Fruit fly (Drosophila melanogaster) whole organism, embryonic: Measurements from ENCODE around the gene Cog3.

Experiments
- Atf-2 ChIP-seq: fragments of 200-800 bp; sonication (Bioruptor generic); optimal IDR thresholded peaks from 2 replicates; lab custom pipeline; 2016; ENCODE audit warnings: missing biosample characterization, missing genetic modification characterization
- Atf6 ChIP-seq: fragments of 200-800 bp; sonication (Bioruptor generic); IDR thresholded peaks from 2 replicates; pipeline ENCODE4 v1.3.6; 2022; ENCODE audit warnings: missing biosample characterization, missing genetic modification characterization
- B-H1 ChIP-seq: fragments of 200-800 bp; sonication (Bioruptor generic); IDR thresholded peaks from 3 replicates; pipeline ENCODE4 v1.3.6; 2022; ENCODE audit warnings: missing biosample characterization, missing genetic modification characterization
- BEAF-32 ChIP-seq: fragments of 200-800 bp; sonication (Bioruptor generic); optimal IDR thresholded peaks from 3 replicates; lab custom pipeline; 2017; ENCODE audit warnings: missing biosample characterization, missing genetic modification characterization, mild to moderate bottlenecking, moderate library complexity, missing genetic modification reagents
- BtbVII ChIP-seq: fragments of 200-800 bp; sonication (Bioruptor generic); optimal IDR thresholded peaks from 3 replicates; lab custom pipeline; 2017; ENCODE audit warnings: missing biosample characterization, mild to moderate bottlenecking, missing genetic modification characterization
- Bteb2 ChIP-seq: fragments of 200-800 bp; sonication (Bioruptor generic); optimal IDR thresholded peaks from 2 replicates; lab custom pipeline; 2016; ENCODE audit warnings: missing biosample characterization, missing genetic modification characterization
- CG10267 ChIP-seq: fragments of 200-800 bp; sonication (Bioruptor generic); optimal IDR thresholded peaks from 2 replicates; lab custom pipeline; 2018; ENCODE audit warnings: missing biosample characterization, mild to moderate bottlenecking, missing genetic modification characterization, moderate library complexity
- CG12659 ChIP-seq: fragments of 200-800 bp; sonication (Bioruptor generic); optimal IDR thresholded peaks from 3 replicates; lab custom pipeline; 2017; ENCODE audit warnings: mild to moderate bottlenecking, missing biosample characterization, missing genetic modification reagents, missing genetic modification characterization
- CG13424 ChIP-seq: fragments of 200-800 bp; sonication (Bioruptor generic); optimal IDR thresholded peaks from 2 replicates; lab custom pipeline; 2019; ENCODE audit warnings: missing biosample characterization, mild to moderate bottlenecking, missing genetic modification characterization, moderate library complexity
- CG14667 ChIP-seq: fragments of 200-800 bp; sonication (Bioruptor generic); IDR thresholded peaks from 2 replicates; pipeline ENCODE4 v1.3.6; 2022; ENCODE audit warnings: missing biosample characterization, missing genetic modification characterization
- CG1647 ChIP-seq: fragments of 200-800 bp; sonication (Bioruptor generic); optimal IDR thresholded peaks from 3 replicates; lab custom pipeline; 2016; ENCODE audit warnings: missing biosample characterization, missing genetic modification characterization
- CG17186 ChIP-seq: fragments of 200-800 bp; sonication (Bioruptor generic); optimal IDR thresholded peaks from 3 replicates; lab custom pipeline; 2017; ENCODE audit warnings: missing biosample characterization, missing genetic modification reagents, missing genetic modification characterization
- CG17912 ChIP-seq: fragments of 200-800 bp; sonication (Bioruptor generic); optimal IDR thresholded peaks from 2 replicates; lab custom pipeline; 2018; ENCODE audit warnings: missing biosample characterization, mild to moderate bottlenecking, missing genetic modification characterization
- CG1792 ChIP-seq: fragments of 200-800 bp; sonication (Bioruptor generic); optimal IDR thresholded peaks from 2 replicates; lab custom pipeline; 2016; ENCODE audit warnings: missing biosample characterization, missing genetic modification characterization
- CG2712 ChIP-seq: fragments of 200-800 bp; optimal IDR thresholded peaks from 3 replicates; lab custom pipeline; 2019; ENCODE audit warnings: missing biosample characterization, mild to moderate bottlenecking, missing genetic modification characterization, moderate library complexity
- CG2889 ChIP-seq: fragments of 200-800 bp; sonication (Bioruptor generic); IDR thresholded peaks from 3 replicates; pipeline ENCODE4 v1.3.6; 2022; ENCODE audit warnings: missing biosample characterization, missing genetic modification characterization
- CG30020 ChIP-seq: fragments of 200-800 bp; optimal IDR thresholded peaks from 2 replicates; lab custom pipeline; 2019; ENCODE audit warnings: missing biosample characterization, mild to moderate bottlenecking, missing genetic modification characterization, moderate library complexity
- CG33557 ChIP-seq: fragments of 200-800 bp; sonication (Bioruptor generic); optimal IDR thresholded peaks from 2 replicates; lab custom pipeline; 2019; ENCODE audit warnings: missing biosample characterization, mild to moderate bottlenecking, missing genetic modification characterization, moderate library complexity
- CG3995 ChIP-seq: fragments of 200-800 bp; sonication (Bioruptor generic); optimal IDR thresholded peaks from 3 replicates; lab custom pipeline; 2016; ENCODE audit warnings: missing biosample characterization, missing genetic modification characterization
- CG6254 ChIP-seq: fragments of 200-800 bp; sonication (Bioruptor generic); optimal IDR thresholded peaks from 3 replicates; lab custom pipeline; 2017; ENCODE audit warnings: mild to moderate bottlenecking, missing biosample characterization, missing genetic modification reagents, missing genetic modification characterization
- CG7357 ChIP-seq: fragments of 200-800 bp; sonication (Bioruptor generic); IDR thresholded peaks from 3 replicates; pipeline ENCODE4 v1.3.6; 2022; ENCODE audit warnings: missing biosample characterization, missing genetic modification characterization
- CG9727 ChIP-seq: fragments of 200-800 bp; sonication (Bioruptor generic); optimal IDR thresholded peaks from 3 replicates; lab custom pipeline; 2017; ENCODE audit warnings: missing biosample characterization, mild to moderate bottlenecking, missing genetic modification characterization
- Doc2 ChIP-seq: fragments of 200-800 bp; sonication (Bioruptor generic); IDR thresholded peaks from 2 replicates; pipeline ENCODE4 v1.3.6; 2022; ENCODE audit warnings: missing biosample characterization, missing genetic modification characterization
- E2f2 ChIP-seq: fragments of 200-800 bp; sonication (Bioruptor generic); IDR thresholded peaks from 2 replicates; pipeline ENCODE4 v1.3.6; 2022; ENCODE audit warnings: missing biosample characterization, missing genetic modification characterization
- Gug ChIP-seq: fragments of 200-800 bp; sonication (Bioruptor generic); IDR thresholded peaks from 4 replicates; pipeline ENCODE4 v1.3.6; 2022; ENCODE audit warnings: missing biosample characterization, missing genetic modification characterization
- Pdp1 ChIP-seq, 2 experiments: fragments of 200-800 bp; sonication (Bioruptor generic); optimal IDR thresholded peaks; 3 replicates each; lab custom pipeline; 2016; ENCODE audit warnings: missing biosample characterization in 2 of 2, missing genetic modification characterization in 2 of 2, mild to moderate bottlenecking in 1 of 2, moderate library complexity in 1 of 2
- Xrp1 ChIP-seq: fragments of 200-800 bp; sonication (Bioruptor generic); IDR thresholded peaks from 2 replicates; pipeline ENCODE4 v1.3.6; 2022; ENCODE audit warnings: missing biosample characterization, missing genetic modification characterization
- YL-1 ChIP-seq: fragments of 200-800 bp; sonication (Bioruptor generic); optimal IDR thresholded peaks from 3 replicates; lab custom pipeline; 2017; ENCODE audit warnings: missing biosample characterization, mild to moderate bottlenecking, missing genetic modification characterization
- al ChIP-seq: fragments of 200-800 bp; sonication (Bioruptor generic); IDR thresholded peaks from 2 replicates; pipeline ENCODE4 v1.3.6; 2022; ENCODE audit warnings: missing biosample characterization, missing genetic modification characterization
- bigmax ChIP-seq: fragments of 200-800 bp; sonication (Bioruptor generic); optimal IDR thresholded peaks from 2 replicates; lab custom pipeline; 2018; ENCODE audit warnings: missing biosample characterization, mild to moderate bottlenecking, missing genetic modification characterization
- caup ChIP-seq: fragments of 200-800 bp; sonication (Bioruptor generic); optimal IDR thresholded peaks from 3 replicates; lab custom pipeline; 2017; ENCODE audit warnings: missing biosample characterization, mild to moderate bottlenecking, missing genetic modification characterization, moderate library complexity; ENCODE audit not compliant: severe bottlenecking
- chm ChIP-seq: fragments of 200-800 bp; sonication (Bioruptor generic); IDR thresholded peaks from 2 replicates; pipeline ENCODE4 v1.3.6; 2022; ENCODE audit warnings: missing biosample characterization, missing genetic modification characterization
- disco-r ChIP-seq: fragments of 200-800 bp; sonication (Bioruptor generic); optimal IDR thresholded peaks from 2 replicates; lab custom pipeline; 2016; ENCODE audit warnings: missing biosample characterization, missing genetic modification characterization
- dysf ChIP-seq: fragments of 200-800 bp; sonication (Bioruptor generic); IDR thresholded peaks from 3 replicates; pipeline ENCODE4 v1.3.6; 2022; ENCODE audit warnings: missing biosample characterization, missing genetic modification characterization
- fd102C ChIP-seq: fragments of 200-800 bp; sonication (Bioruptor generic); optimal IDR thresholded peaks from 2 replicates; lab custom pipeline; 2018; ENCODE audit warnings: missing biosample characterization, mild to moderate bottlenecking, missing genetic modification characterization, moderate library complexity
- gce ChIP-seq: fragments of 200-800 bp; sonication (Bioruptor generic); IDR thresholded peaks from 3 replicates; pipeline ENCODE4 v1.3.6; 2022; ENCODE audit warnings: missing biosample characterization, missing genetic modification characterization
- gsb-n ChIP-seq: fragments of 200-800 bp; sonication (Bioruptor generic); optimal IDR thresholded peaks from 3 replicates; lab custom pipeline; 2018; ENCODE audit warnings: missing biosample characterization, mild to moderate bottlenecking, missing genetic modification characterization
- hb ChIP-seq: fragments of 200-800 bp; sonication (Bioruptor generic); IDR thresholded peaks from 3 replicates; pipeline ENCODE4 v1.3.6; 2022; ENCODE audit warnings: missing biosample characterization, missing genetic modification characterization; ENCODE audit not compliant: partially characterized antibody
- oc ChIP-seq: fragments of 200-800 bp; sonication (Bioruptor generic); optimal IDR thresholded peaks from 2 replicates; lab custom pipeline; 2018; ENCODE audit warnings: missing biosample characterization, mild to moderate bottlenecking, missing genetic modification characterization, moderate library complexity
- org-1 ChIP-seq: fragments of 200-800 bp; sonication (Bioruptor generic); optimal IDR thresholded peaks from 2 replicates; lab custom pipeline; 2017; ENCODE audit warnings: missing biosample characterization, missing genetic modification characterization
- pfk ChIP-seq: fragments of 200-800 bp; sonication (Bioruptor generic); optimal IDR thresholded peaks from 2 replicates; lab custom pipeline; 2018; ENCODE audit warnings: missing biosample characterization, mild to moderate bottlenecking, missing genetic modification characterization, moderate library complexity
- pum ChIP-seq: fragments of 200-800 bp; sonication (Bioruptor generic); optimal IDR thresholded peaks from 2 replicates; lab custom pipeline; 2016; ENCODE audit warnings: missing biosample characterization, missing genetic modification characterization
- pzg ChIP-seq: fragments of 200-800 bp; sonication (Bioruptor generic); optimal IDR thresholded peaks from 3 replicates; lab custom pipeline; 2018; ENCODE audit warnings: missing biosample characterization, mild to moderate bottlenecking, missing genetic modification characterization, moderate library complexity
- schlank ChIP-seq: fragments of 200-800 bp; sonication (Bioruptor generic); optimal IDR thresholded peaks from 2 replicates; lab custom pipeline; 2018; ENCODE audit warnings: missing biosample characterization, mild to moderate bottlenecking, missing genetic modification characterization
- sens ChIP-seq: fragments of 200-800 bp; sonication (Bioruptor generic); peaks from one replicate; lab custom pipeline; 2016; ENCODE audit warnings: missing biosample characterization, missing genetic modification characterization
- sens-2 ChIP-seq: fragments of 200-800 bp; sonication (Bioruptor generic); IDR thresholded peaks from 2 replicates; pipeline ENCODE4 v1.3.6; 2022; ENCODE audit warnings: missing biosample characterization, missing genetic modification characterization
- slbo ChIP-seq: fragments of 200-800 bp; sonication (Bioruptor generic); IDR thresholded peaks from 2 replicates; pipeline ENCODE4 v1.3.6; 2022; ENCODE audit warnings: missing biosample characterization, missing genetic modification characterization
- slp2 ChIP-seq: fragments of 200-800 bp; sonication (Bioruptor generic); optimal IDR thresholded peaks from 2 replicates; lab custom pipeline; 2016; ENCODE audit warnings: missing biosample characterization, missing genetic modification characterization
- stwl ChIP-seq: fragments of 200-800 bp; sonication (Bioruptor generic); optimal IDR thresholded peaks from 3 replicates; lab custom pipeline; 2018; ENCODE audit warnings: missing biosample characterization, mild to moderate bottlenecking, missing genetic modification characterization, moderate library complexity
- trem ChIP-seq: fragments of 200-800 bp; optimal IDR thresholded peaks from 3 replicates; lab custom pipeline; 2019; ENCODE audit warnings: missing biosample characterization, mild to moderate bottlenecking, missing genetic modification characterization, moderate library complexity
- ttk ChIP-seq: fragments of 200-800 bp; sonication (Bioruptor generic); IDR thresholded peaks from 2 replicates; pipeline ENCODE4 v2.1.2; 2022; ENCODE audit warnings: missing biosample characterization, missing genetic modification characterization
- zen ChIP-seq: fragments of 200-800 bp; sonication (Bioruptor generic); optimal IDR thresholded peaks from 3 replicates; lab custom pipeline; 2018; ENCODE audit warnings: missing biosample characterization, mild to moderate bottlenecking, missing genetic modification characterization, moderate library complexity

The Cog3 gene

dm6 chr2L:3452286-3452685, 4.6 kb downstream of the Cog3 start, which contains the start of gene CG12795 (continued):
- TF ChIP-seq pzg (GFP tag; lab: Kevin White, UChicago) (peak; percentile 54), CG33557 (GFP tag; lab: Kevin White, UChicago) (no peak), CG17912 (GFP tag; lab: Kevin White, UChicago) (no peak), caup (no peak), ttk (GFP tag; lab: Robert Waterston, UW) (no peak), CG7357 (no peak), oc (tag; lab: Kevin White, UChicago) (no peak), Bteb2 (GFP tag; lab: Kevin White, UChicago) (no peak), al (no peak), trem (peak; percentile 29), Gug (GFP tag; lab: Robert Waterston, UW) (no peak), CG14667 (GFP tag; lab: Robert Waterston, UW) (no peak), BtbVII (no peak), CG10267 (peak; percentile 61), CG1792 (GFP tag; lab: Kevin White, UChicago) (no peak), pfk (GFP tag; lab: Kevin White, UChicago) (no peak), CG2889 (GFP tag; lab: Robert Waterston, UW) (no peak), slp2 (GFP tag; lab: Kevin White, UChicago) (no peak), CG1647 (GFP tag; lab: Kevin White, UChicago) (no peak), gsb-n (no peak), B-H1 (GFP tag; lab: Robert Waterston, UW) (no peak), slbo (GFP tag; lab: Robert Waterston, UW) (no peak), CG13424 (tag; lab: Kevin White, UChicago) (no peak), CG6254 (GFP tag; lab: Kevin White, UChicago) (no peak), CG3995 (GFP tag; lab: Kevin White, UChicago) (no peak), chm (GFP tag; lab: Robert Waterston, UW) (no peak), Atf6 (GFP tag; lab: Robert Waterston, UW) (no peak), dysf (no peak), stwl (tag; lab: Kevin White, UChicago) (peak; percentile 69), Xrp1 (no peak), CG9727 (GFP tag; lab: Kevin White, UChicago) (no peak), E2f2 (GFP tag; lab: Robert Waterston, UW) (no peak), Doc2 (GFP tag; lab: Robert Waterston, UW) (no peak), CG2712 (peak; percentile 25), BEAF-32 (GFP tag; lab: Kevin White, UChicago) (no peak), Atf-2 (GFP tag; lab: Kevin White, UChicago) (no peak), pum (GFP tag; lab: Kevin White, UChicago) (no peak), disco-r (GFP tag; lab: Kevin White, UChicago) (no peak), CG30020 (no peak), Pdp1 (GFP tag; optimal IDR thresholded peaks at IDR 0.05; lab: Kevin White, UChicago) (no peak), bigmax (no peak), org-1 (GFP tag; lab: Kevin White, UChicago) (no peak), gce (GFP tag; lab: Robert Waterston, UW) (no peak), sens (no peak), sens-2 (no peak), YL-1 (GFP tag; lab: Kevin White, UChicago) (peak; percentile 58), fd102C (GFP tag; lab: Kevin White, UChicago) (no peak), hb (GFP tag; lab: Robert Waterston, UW) (no peak), zen (no peak), CG12659 (peak; percentile 9), schlank (tag; lab: Kevin White, UChicago) (no peak), CG17186 (GFP tag; lab: Kevin White, UChicago) (no peak)
